Fruit fly (Drosophila melanogaster): Measurements from ENCODE around the gene CG31495.

DNA sequence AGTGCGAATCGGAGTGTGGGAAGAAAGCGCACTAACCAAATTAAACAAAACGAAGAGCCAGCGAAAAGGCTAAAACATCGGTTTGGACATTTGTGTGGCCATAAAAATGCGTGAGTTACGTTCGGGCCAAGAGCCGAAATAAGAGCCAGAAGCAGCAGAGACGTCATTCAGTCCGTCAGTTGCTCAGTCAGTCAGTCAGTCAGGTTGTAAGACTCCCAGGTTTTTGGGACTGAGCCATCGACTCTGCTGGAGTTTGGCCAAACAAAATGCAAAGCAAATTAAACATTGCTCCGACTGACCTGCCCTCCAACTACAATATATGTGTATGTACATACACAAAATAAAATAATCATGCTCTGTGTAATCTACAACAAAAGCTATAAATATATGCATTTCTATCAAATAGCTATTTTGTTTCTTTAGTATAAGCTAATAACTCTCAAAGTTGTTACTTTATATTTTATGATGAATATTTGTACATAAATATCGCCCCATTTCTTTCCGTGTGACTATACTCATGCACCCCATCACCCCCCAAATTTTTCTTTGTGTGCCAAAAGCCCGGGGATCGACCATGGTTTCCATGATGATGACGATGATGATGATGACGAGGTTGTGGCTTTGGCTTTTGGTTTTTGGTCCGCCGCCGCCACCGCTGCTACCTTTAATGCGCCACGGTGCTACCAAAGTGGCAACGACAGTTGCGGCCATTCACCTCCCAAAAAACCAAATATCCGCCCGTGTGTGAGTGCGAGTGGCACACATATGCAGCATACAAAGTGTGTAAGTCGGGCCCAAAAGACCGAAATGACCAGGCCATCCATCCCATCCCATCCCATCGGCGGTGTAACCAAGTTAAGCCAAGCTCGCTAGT, 46.4 kb downstream of the CG31495 start:
- no peak for TF ChIP-seq ttk (optimal IDR thresholded peaks at IDR 0.05)
- no peak for TF ChIP-seq psq (optimal IDR thresholded peaks at IDR 0.05)
- TF ChIP-seq insv (optimal IDR thresholded peaks at IDR 0.05), result no peak
- TF ChIP-seq Sin3A (optimal IDR thresholded peaks at IDR 0.05), result no peak
- TF ChIP-seq h (optimal IDR thresholded peaks at IDR 0.05), result no peak
